Worm (Caenorhabditis elegans) whole organism, young adult: ENCODE measurements around the gene F11C7.2.

ENCODE experiments used
- B0035.1 ChIP-seq: sonication (generic microtip); optimal IDR thresholded peaks from 2 replicates; lab custom pipeline; 2016; ENCODE audit warnings: missing genetic modification characterization, mild to moderate bottlenecking, missing compliant biosample characterization, missing genotype, missing genetic modification reagents
- B0261.1 ChIP-seq: sonication (generic microtip); optimal IDR thresholded peaks from 2 replicates; lab custom pipeline; 2016; ENCODE audit warnings: mild to moderate bottlenecking, missing genetic modification characterization, moderate library complexity, missing compliant biosample characterization
- D2030.7 ChIP-seq: fragments of 200-800 bp; sonication (Bioruptor generic); IDR thresholded peaks from 2 replicates; pipeline ENCODE4 v1.3.6; 2022; ENCODE audit warnings: missing genetic modification reagents, missing genetic modification characterization, missing compliant biosample characterization
- ama-1 ChIP-seq, 3 experiments: fragments of 150-350 bp in 1 of 3; sonication (generic microtip) in 2 of 3; optimal IDR thresholded peaks; 2 replicates each; lab custom pipeline; 2014 to 2018; ENCODE audit warnings: missing biosample characterization in 2 of 3, missing genetic modification characterization in 2 of 3, missing genetic modification reagents in 2 of 3
- ceh-79 ChIP-seq: sonication (generic microtip); optimal IDR thresholded peaks from 2 replicates; lab custom pipeline; 2017; ENCODE audit warnings: mild to moderate bottlenecking, missing genetic modification characterization, missing compliant biosample characterization
- nhr-179 ChIP-seq: sonication (generic microtip); optimal IDR thresholded peaks from 2 replicates; lab custom pipeline; 2016; ENCODE audit warnings: mild to moderate bottlenecking, missing genetic modification characterization, missing compliant biosample characterization
- sea-2 ChIP-seq: fragments of 200-800 bp; sonication (Bioruptor generic); IDR thresholded peaks from 2 replicates; pipeline ENCODE4 v1.3.6; 2022; ENCODE audit warnings: missing genetic modification characterization, missing compliant biosample characterization
- snpc-3.4 ChIP-seq: sonication (generic microtip); optimal IDR thresholded peaks from 2 replicates; lab custom pipeline; 2017; ENCODE audit warnings: missing genetic modification characterization, mild to moderate bottlenecking, missing compliant biosample characterization, antibody characterized with exemption, moderate library complexity, missing genotype, missing genetic modification reagents
- snpc-4 ChIP-seq, 5 experiments: fragments of 150-350 bp in 1 of 5; sonication (generic microtip) in 4 of 5; optimal IDR thresholded peaks; 2 replicates each; lab custom pipeline; 2014 to 2018; ENCODE audit warnings: missing genetic modification characterization in 5 of 5, missing biosample characterization in 3 of 5, antibody characterized with exemption in 2 of 5, mild to moderate bottlenecking in 2 of 5, missing compliant biosample characterization in 2 of 5, missing genotype in 2 of 5, moderate library complexity in 2 of 5, missing genetic modification reagents in 1 of 5
- tlf-1 ChIP-seq: fragments of 200-800 bp; sonication (Bioruptor generic); optimal IDR thresholded peaks from 2 replicates; lab custom pipeline; 2018; ENCODE audit warnings: mild to moderate bottlenecking, missing genetic modification characterization, missing compliant biosample characterization
- unc-62 ChIP-seq: fragments of 150-350 bp; optimal IDR thresholded peaks from 2 replicates; lab custom pipeline; 2014; ENCODE audit warnings: missing biosample characterization, missing genetic modification reagents, missing genetic modification characterization

DNA sequence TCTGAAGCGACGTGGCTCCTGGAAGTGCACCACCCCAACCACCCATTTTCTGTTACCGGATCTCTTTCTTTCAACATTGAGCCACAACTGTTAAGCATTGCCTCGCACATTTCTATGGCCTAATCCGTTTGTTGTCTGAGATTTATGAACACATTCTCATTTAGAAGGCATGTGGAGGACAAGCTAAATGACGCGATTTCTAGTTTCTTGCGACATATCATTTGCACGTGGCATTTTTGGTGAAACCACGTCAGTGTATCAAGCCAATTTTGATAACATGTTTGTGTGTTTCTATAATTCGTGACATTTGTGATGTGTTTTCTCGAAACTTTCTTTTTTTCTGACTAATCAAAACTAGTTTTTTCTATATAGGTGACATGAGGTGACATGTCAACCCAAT is 39.9 kb upstream of the F11C7.2 start:
- no peak for TF ChIP-seq sea-2
- TF ChIP-seq B0261.1 (tag; lab: Kevin White, UChicago): no peak
- TF ChIP-seq snpc-4 (GFP tag; optimal IDR thresholded peaks at IDR 0.05; lab: Kevin White, UChicago): no peak
- TF ChIP-seq snpc-4 (tag; optimal IDR thresholded peaks at IDR 0.05; lab: Kevin White, UChicago): no peak
- no peak for TF ChIP-seq snpc-3.4
- no peak for TF ChIP-seq tlf-1
- no peak for TF ChIP-seq ceh-79 (tag; lab: Kevin White, UChicago)
- no peak for TF ChIP-seq nhr-179
- no peak for TF ChIP-seq unc-62 (GFP tag; lab: Kevin White, UChicago)
- TF ChIP-seq B0035.1 (tag; lab: Kevin White, UChicago): no peak
- TF ChIP-seq D2030.7: no peak
- TF ChIP-seq ama-1 (optimal IDR thresholded peaks at IDR 0.05; lab: Kevin White, UChicago): no peak
- TF ChIP-seq ama-1 (GFP tag; optimal IDR thresholded peaks at IDR 0.05; lab: Kevin White, UChicago): no peak
